Worm (Caenorhabditis elegans) whole organism, L4 larva: ENCODE measurements around the gene Y54G2A.26.
A peak's percentile ranks its signal among the peaks of the same experiment; 100 is the strongest.

Experiments
- D1046.2 ChIP-seq: fragments of 200-800 bp; sonication (Bioruptor generic); IDR thresholded peaks from 2 replicates; pipeline ENCODE4 v1.3.6; 2022; ENCODE audit warnings: missing genetic modification characterization, missing compliant biosample characterization
- F49E8.2 ChIP-seq: sonication (generic microtip); optimal IDR thresholded peaks from 2 replicates; lab custom pipeline; 2016; ENCODE audit warnings: missing compliant biosample characterization, mild to moderate bottlenecking, missing genetic modification characterization, borderline replicate concordance
- T26A8.4 ChIP-seq: fragments of 200-800 bp; sonication (Bioruptor generic); IDR thresholded peaks from 2 replicates; pipeline ENCODE4 v1.3.6; 2022; ENCODE audit warnings: missing genetic modification characterization, missing compliant biosample characterization
- Y105C5A.15 ChIP-seq: fragments of 200-800 bp; sonication (Bioruptor generic); IDR thresholded peaks from 2 replicates; pipeline ENCODE4 v1.3.6; 2022; ENCODE audit warnings: missing genetic modification characterization, missing compliant biosample characterization
- aha-1 ChIP-seq: fragments of 150-350 bp; peaks from one replicate; lab custom pipeline; 2014; ENCODE audit warnings: missing biosample characterization, missing genetic modification characterization
- arid-1 ChIP-seq: fragments of 200-800 bp; sonication (Bioruptor generic); conservative IDR thresholded peaks from 2 replicates; pipeline ENCODE4 v1.3.6; 2022; ENCODE audit warnings: missing genetic modification reagents, missing genetic modification characterization, missing compliant biosample characterization
- ceh-28 ChIP-seq: fragments of 150-350 bp; optimal IDR thresholded peaks from 2 replicates; lab custom pipeline; 2014; ENCODE audit warnings: missing biosample characterization, missing genetic modification reagents, missing genetic modification characterization
- ceh-32 ChIP-seq: sonication (generic microtip); optimal IDR thresholded peaks from 2 replicates; lab custom pipeline; 2016; ENCODE audit warnings: mild to moderate bottlenecking, missing genetic modification characterization, missing compliant biosample characterization; ENCODE audit not compliant: poor library complexity
- cey-2 ChIP-seq: sonication (generic microtip); optimal IDR thresholded peaks from 3 replicates; lab custom pipeline; 2017; ENCODE audit warnings: missing genetic modification characterization, mild to moderate bottlenecking, missing compliant biosample characterization, antibody characterized with exemption, borderline replicate concordance; ENCODE audit not compliant: insufficient read depth
- ctbp-1 ChIP-seq: fragments of 200-800 bp; sonication (Bioruptor generic); IDR thresholded peaks from 2 replicates; pipeline ENCODE4 v1.3.6; 2022; ENCODE audit warnings: missing genetic modification reagents, missing genetic modification characterization, missing compliant biosample characterization
- daf-16 ChIP-seq, 3 experiments: sonication (generic microtip); optimal IDR thresholded peaks; 2 replicates each; lab custom pipeline; 2016 to 2017; ENCODE audit warnings: missing genetic modification characterization in 3 of 3, missing genetic modification reagents in 3 of 3, mild to moderate bottlenecking in 2 of 3, missing compliant biosample characterization in 2 of 3, missing biosample characterization in 1 of 3, moderate library complexity in 1 of 3
- daf-8 ChIP-seq: fragments of 200-800 bp; sonication (Bioruptor generic); IDR thresholded peaks from 2 replicates; pipeline ENCODE4 v1.3.6; 2022; ENCODE audit warnings: missing genetic modification characterization, missing compliant biosample characterization
- dmd-8 ChIP-seq: fragments of 200-800 bp; sonication (Bioruptor generic); IDR thresholded peaks from 2 replicates; pipeline ENCODE4 v1.3.6; 2022; ENCODE audit warnings: missing genetic modification characterization, missing compliant biosample characterization
- egl-27 ChIP-seq: sonication (generic microtip); optimal IDR thresholded peaks from 3 replicates; lab custom pipeline; 2017; ENCODE audit warnings: missing biosample characterization, missing genetic modification reagents, missing genetic modification characterization
- egl-43 ChIP-seq: fragments of 200-800 bp; sonication (Bioruptor generic); IDR thresholded peaks from 2 replicates; pipeline ENCODE4 v1.3.6; 2022; ENCODE audit warnings: missing genetic modification reagents, missing genetic modification characterization, missing compliant biosample characterization
- hif-1 ChIP-seq, 2 experiments: sonication (generic microtip); optimal IDR thresholded peaks; 2 replicates each; lab custom pipeline; 2016 to 2017; ENCODE audit warnings: missing compliant biosample characterization in 2 of 2, missing genetic modification characterization in 2 of 2, missing genetic modification reagents in 2 of 2, missing genotype in 2 of 2, mild to moderate bottlenecking in 1 of 2
- hlh-11 ChIP-seq: fragments of 200-800 bp; sonication (Bioruptor generic); optimal IDR thresholded peaks from 2 replicates; lab custom pipeline; 2018; ENCODE audit warnings: mild to moderate bottlenecking, missing genetic modification characterization, missing compliant biosample characterization
- hlh-30 ChIP-seq: sonication (generic microtip); optimal IDR thresholded peaks from 2 replicates; lab custom pipeline; 2017; ENCODE audit warnings: antibody characterized with exemption, mild to moderate bottlenecking, missing genetic modification characterization, missing compliant biosample characterization; ENCODE audit not compliant: insufficient read depth
- lim-7 ChIP-seq: fragments of 200-800 bp; sonication (Bioruptor generic); IDR thresholded peaks from 2 replicates; pipeline ENCODE4 v1.3.6; 2022; ENCODE audit warnings: missing genetic modification characterization, missing compliant biosample characterization
- lin-38 ChIP-seq: fragments of 200-800 bp; sonication (Bioruptor generic); IDR thresholded peaks from 2 replicates; pipeline ENCODE4 v1.3.6; 2022; ENCODE audit warnings: missing genetic modification reagents, missing genetic modification characterization, missing compliant biosample characterization
- lsy-2 ChIP-seq, 2 experiments: fragments of 150-350 bp in 1 of 2; sonication (generic microtip) in 1 of 2; optimal IDR thresholded peaks; 2 replicates each; lab custom pipeline; 2014 to 2017; ENCODE audit warnings: missing biosample characterization in 2 of 2, missing genetic modification characterization in 2 of 2
- mxl-2 ChIP-seq: fragments of 200-800 bp; sonication (Bioruptor generic); conservative IDR thresholded peaks from 2 replicates; pipeline ENCODE4 v1.3.6; 2022; ENCODE audit warnings: missing genetic modification reagents, missing genetic modification characterization, missing compliant biosample characterization
- nhr-11 ChIP-seq: fragments of 150-350 bp; optimal IDR thresholded peaks from 2 replicates; lab custom pipeline; 2014; ENCODE audit warnings: missing biosample characterization, missing genetic modification characterization
- nhr-28 ChIP-seq: fragments of 150-350 bp; optimal IDR thresholded peaks from 2 replicates; lab custom pipeline; 2014; ENCODE audit warnings: missing biosample characterization, missing genetic modification characterization
- nhr-76 ChIP-seq: fragments of 150-350 bp; optimal IDR thresholded peaks from 2 replicates; lab custom pipeline; 2014; ENCODE audit warnings: missing biosample characterization, missing genetic modification characterization
- pqm-1 ChIP-seq: sonication (generic microtip); optimal IDR thresholded peaks from 2 replicates; lab custom pipeline; 2017; ENCODE audit warnings: missing biosample characterization, missing genetic modification characterization
- set-16 ChIP-seq: fragments of 200-800 bp; sonication (Bioruptor generic); IDR thresholded peaks from 2 replicates; pipeline ENCODE4 v1.3.6; 2022; ENCODE audit warnings: missing genetic modification reagents, missing genetic modification characterization, missing compliant biosample characterization
- snpc-1.2 ChIP-seq: fragments of 200-800 bp; sonication (Bioruptor generic); IDR thresholded peaks from 2 replicates; pipeline ENCODE4 v1.3.6; 2022; ENCODE audit warnings: missing genetic modification reagents, missing genetic modification characterization, missing compliant biosample characterization
- spr-1 ChIP-seq: sonication (generic microtip); optimal IDR thresholded peaks from 2 replicates; lab custom pipeline; 2016; ENCODE audit warnings: mild to moderate bottlenecking, missing genetic modification characterization, missing compliant biosample characterization
- tag-97 ChIP-seq: fragments of 200-800 bp; sonication (Bioruptor generic); IDR thresholded peaks from 2 replicates; pipeline ENCODE4 v1.3.6; 2022; ENCODE audit warnings: missing genetic modification characterization, missing compliant biosample characterization
- unc-130 ChIP-seq: sonication (generic microtip); optimal IDR thresholded peaks from 2 replicates; lab custom pipeline; 2016; ENCODE audit warnings: missing genetic modification reagents, missing genetic modification characterization, missing compliant biosample characterization
- vab-7 ChIP-seq: fragments of 200-800 bp; sonication (Bioruptor generic); IDR thresholded peaks from 2 replicates; pipeline ENCODE4 v1.3.6; 2022; ENCODE audit warnings: missing genetic modification reagents, missing genetic modification characterization, missing compliant biosample characterization
- zfp-3 ChIP-seq: fragments of 200-800 bp; sonication (Bioruptor generic); conservative IDR thresholded peaks from 2 replicates; pipeline ENCODE4 v1.3.6; 2022; ENCODE audit warnings: missing genetic modification reagents, missing genetic modification characterization, missing compliant biosample characterization
- zip-11 ChIP-seq: fragments of 200-800 bp; sonication (Bioruptor generic); IDR thresholded peaks from 2 replicates; pipeline ENCODE4 v1.3.6; 2022; ENCODE audit warnings: missing genetic modification characterization, missing compliant biosample characterization
- zip-2 ChIP-seq: fragments of 150-350 bp; optimal IDR thresholded peaks from 2 replicates; lab custom pipeline; 2014; ENCODE audit warnings: missing biosample characterization, missing genetic modification characterization
- ztf-11 ChIP-seq: fragments of 150-350 bp; optimal IDR thresholded peaks from 2 replicates; lab custom pipeline; 2014; ENCODE audit warnings: missing biosample characterization, missing genetic modification characterization

Y54G2A.26 gene

DNA sequence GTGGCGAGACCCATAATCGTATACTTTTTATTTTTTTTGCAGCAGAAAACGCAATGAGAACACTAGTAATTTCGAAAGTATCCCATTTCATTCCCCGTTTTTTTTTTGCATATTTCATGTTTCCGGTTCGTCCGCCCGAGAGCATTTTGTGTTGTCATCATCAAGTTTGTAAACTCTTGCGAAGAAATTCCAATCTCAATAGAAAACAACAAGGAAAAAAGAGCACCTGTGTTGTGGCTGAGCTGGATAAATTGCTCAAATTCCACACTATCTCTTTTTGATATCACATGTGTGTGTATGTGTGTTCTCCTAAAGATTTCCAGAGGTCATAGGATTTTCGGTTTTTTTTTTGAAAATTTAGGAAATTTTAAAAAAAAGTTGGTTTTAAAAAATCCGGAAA lies 36.7 kb upstream of the Y54G2A.26 start:
- peak in 1 of 2 experiments; percentile 25 for TF ChIP-seq daf-16 (GFP tag; optimal IDR thresholded peaks at IDR 0.05; lab: Kevin White, UChicago)
- TF ChIP-seq daf-16 (tag; optimal IDR thresholded peaks at IDR 0.05; lab: Kevin White, UChicago), result no peak
- no peak for TF ChIP-seq zfp-3
- TF ChIP-seq vab-7, result no peak
- TF ChIP-seq nhr-76 (tag; lab: Kevin White, UChicago), result no peak
- 0 out of 2 replicates have a peak, but pooled peaks have one; percentile 35 for TF ChIP-seq T26A8.4
- TF ChIP-seq lsy-2 (tag; optimal IDR thresholded peaks at IDR 0.05; lab: Kevin White, UChicago), result peak in 1 of 2 experiments; percentile 5
- TF ChIP-seq arid-1 (GFP tag; lab: Robert Waterston, UW), result 0 out of 2 replicates have a peak, but pooled peaks have one; percentile 38
- no peak for TF ChIP-seq F49E8.2
- no peak for TF ChIP-seq ztf-11 (tag; lab: Kevin White, UChicago)
- TF ChIP-seq hif-1 (tag; optimal IDR thresholded peaks at IDR 0.05; lab: Kevin White, UChicago), result peak in 1 of 2 experiments; percentile 36
- peak; percentile 38; the same call in 1 of the 2 replicates for TF ChIP-seq lin-38 (GFP tag; lab: Robert Waterston, UW)
- TF ChIP-seq tag-97 (GFP tag; lab: Robert Waterston, UW), result no peak
- TF ChIP-seq cey-2 (tag; lab: Kevin White, UChicago), result no peak

DNA sequence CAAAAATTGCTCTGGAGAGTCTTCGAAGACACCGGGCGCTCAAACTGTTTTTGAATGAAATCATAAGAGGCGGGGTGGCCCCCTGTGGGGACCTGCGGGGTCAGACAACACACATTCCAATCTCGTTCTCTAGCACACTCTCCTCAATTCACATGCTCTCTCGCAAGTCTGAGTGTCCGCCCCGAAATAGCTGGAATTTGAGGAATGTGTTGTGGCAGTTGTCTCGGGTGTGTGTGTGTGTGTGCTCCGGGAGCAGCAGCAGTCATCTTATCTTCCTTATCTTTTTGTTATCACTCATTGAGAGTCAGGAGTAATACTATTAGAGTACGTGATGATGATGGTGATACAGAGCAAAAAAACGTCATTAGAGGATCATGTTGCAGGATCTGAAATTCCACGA lies 34.6 kb upstream of the Y54G2A.26 start:
- TF ChIP-seq lsy-2 (tag; optimal IDR thresholded peaks at IDR 0.05; lab: Kevin White, UChicago), result peak in 1 of 2 experiments; percentile 1
- TF ChIP-seq hlh-30 (tag; lab: Kevin White, UChicago), result peak; percentile 60
- no peak for TF ChIP-seq unc-130 (GFP tag; lab: Kevin White, UChicago)
- 0 out of 2 replicates have a peak, but pooled peaks have one; percentile 4 for TF ChIP-seq zip-11
- TF ChIP-seq aha-1 (tag; lab: Kevin White, UChicago), result peak; percentile 62
- no peak for TF ChIP-seq ctbp-1 (GFP tag; lab: Robert Waterston, UW)
- peak; percentile 22; the same call in 1 of the 2 replicates for TF ChIP-seq set-16 (GFP tag; lab: Robert Waterston, UW)
- peak; percentile 47 for TF ChIP-seq pqm-1 (tag; lab: Kevin White, UChicago)
- no peak for TF ChIP-seq ceh-32 (tag; lab: Kevin White, UChicago)
- peak; percentile 48 for TF ChIP-seq nhr-28 (tag; lab: Kevin White, UChicago)
- peak; percentile 67 for TF ChIP-seq hlh-11 (tag; lab: Kevin White, UChicago)
- 0 out of 2 replicates have a peak, but pooled peaks have one; percentile 31 for TF ChIP-seq egl-43

ce11 chrIV:3028842-3029241 lies 33.6 kb upstream of the Y54G2A.26 start, which contains the start of gene ndnf-1:
ndnf-1 (minus strand) TSS chrIV:3028942.
- peak; percentile 27 for TF ChIP-seq aha-1 (tag; lab: Kevin White, UChicago)
- no peak for TF ChIP-seq D1046.2 (GFP tag; lab: Robert Waterston, UW)
- TF ChIP-seq Y105C5A.15 (GFP tag; lab: Robert Waterston, UW), result no peak
- no peak for TF ChIP-seq egl-27 (tag; lab: Kevin White, UChicago)

- TF ChIP-seq cey-2 (tag; lab: Kevin White, UChicago) (no peak), snpc-1.2 (GFP tag; lab: Robert Waterston, UW) (no peak), nhr-76 (tag; lab: Kevin White, UChicago) (no peak), dmd-8 (GFP tag; lab: Robert Waterston, UW) (no peak), mxl-2 (GFP tag; lab: Robert Waterston, UW) (no peak), daf-8 (no peak), unc-130 (GFP tag; lab: Kevin White, UChicago) (no peak), ceh-28 (peak; percentile 57), hlh-30 (tag; lab: Kevin White, UChicago) (peak; percentile 1), daf-16 (GFP tag; optimal IDR thresholded peaks at IDR 0.05; lab: Kevin White, UChicago) (peak in 1 of 2 experiments; percentile 12), daf-16 (tag; optimal IDR thresholded peaks at IDR 0.05; lab: Kevin White, UChicago) (no peak), lim-7 (GFP tag; lab: Robert Waterston, UW) (no peak), zip-2 (no peak), hlh-11 (tag; lab: Kevin White, UChicago) (no peak), nhr-28 (tag; lab: Kevin White, UChicago) (no peak), nhr-11 (tag; lab: Kevin White, UChicago) (peak; percentile 20), pqm-1 (tag; lab: Kevin White, UChicago) (no peak), spr-1 (tag; lab: Kevin White, UChicago) (no peak)
Measured at ce11 chrIV:3025874-3026609, 30.8 kb upstream of the Y54G2A.26 start.
